Worm (Caenorhabditis elegans): Measurements from ENCODE around the gene C26B9.5.
A peak's percentile ranks its signal among the peaks of the same experiment; 100 is the strongest.

C26B9.5 gene

ce11 chrX:5319214-5319838 is 10.0 kb upstream of the C26B9.5 start:
- TF ChIP-seq lin-39 (tag; optimal IDR thresholded peaks at IDR 0.05) = no peak
- TF ChIP-seq R02D3.7 (tag; optimal IDR thresholded peaks at IDR 0.05) = no peak
- no peak for TF ChIP-seq ceh-82 (tag; optimal IDR thresholded peaks at IDR 0.05)
- no peak for TF ChIP-seq mab-5 (tag; optimal IDR thresholded peaks at IDR 0.05)
- TF ChIP-seq unc-55 (GFP tag; optimal IDR thresholded peaks at IDR 0.05) = no peak
- no peak for TF ChIP-seq ztf-1 (GFP tag; conservative IDR thresholded peaks at IDR 0.05)
- no peak for TF ChIP-seq nhr-6 (tag; optimal IDR thresholded peaks at IDR 0.05)
- TF ChIP-seq sma-3 (GFP tag; optimal IDR thresholded peaks at IDR 0.05) = no peak
- no peak for TF ChIP-seq ceh-16 (tag; optimal IDR thresholded peaks at IDR 0.05)
- no peak for TF ChIP-seq elt-3 (tag; optimal IDR thresholded peaks at IDR 0.05)
- no peak for TF ChIP-seq aly-2 (tag; optimal IDR thresholded peaks at IDR 0.05)
- TF ChIP-seq sem-4 (tag; optimal IDR thresholded peaks at IDR 0.05) = peak; percentile 25
- TF ChIP-seq lsy-2 (tag; optimal IDR thresholded peaks at IDR 0.05) = peak in 1 of 2 experiments; percentile 27
- TF ChIP-seq dmd-4 (tag; optimal IDR thresholded peaks at IDR 0.05) = no peak
- TF ChIP-seq nhr-21 (tag; optimal IDR thresholded peaks at IDR 0.05) = peak; percentile 35
- TF ChIP-seq ZK546.5 (tag; optimal IDR thresholded peaks at IDR 0.05) = no peak
- TF ChIP-seq crh-2 (tag; optimal IDR thresholded peaks at IDR 0.05) = peak; percentile 45
- no peak for TF ChIP-seq mbf-1 (tag; optimal IDR thresholded peaks at IDR 0.05)
- no peak for TF ChIP-seq nhr-237 (tag; optimal IDR thresholded peaks at IDR 0.05)
- TF ChIP-seq unc-62 (GFP tag; optimal IDR thresholded peaks at IDR 0.05) = no peak
- TF ChIP-seq Y55F3AM.14 (GFP tag; optimal IDR thresholded peaks at IDR 0.05) = peak; percentile 10
- peak; percentile 31 for TF ChIP-seq F13H6.1 (tag; optimal IDR thresholded peaks at IDR 0.05)
- TF ChIP-seq sma-9 (GFP tag; optimal IDR thresholded peaks at IDR 0.05) = peak; percentile 70
- TF ChIP-seq sma-9 (tag; optimal IDR thresholded peaks at IDR 0.05) = no peak
- TF ChIP-seq blmp-1 (tag; optimal IDR thresholded peaks at IDR 0.05; ENCODE audit: insufficient read depth) = no peak
- TF ChIP-seq skn-1 (tag; optimal IDR thresholded peaks at IDR 0.05) = no peak
- TF ChIP-seq ztf-4 (tag; optimal IDR thresholded peaks at IDR 0.05) = no peak
- peak; percentile 47 for TF ChIP-seq egl-27 (tag; optimal IDR thresholded peaks at IDR 0.05)
- no peak for TF ChIP-seq nhr-77 (tag; optimal IDR thresholded peaks at IDR 0.05)
- TF ChIP-seq unc-39 (tag; optimal IDR thresholded peaks at IDR 0.05) = no peak
- no peak for TF ChIP-seq peb-1 (tag; optimal IDR thresholded peaks at IDR 0.05)
- TF ChIP-seq nhr-10 (tag; optimal IDR thresholded peaks at IDR 0.05) = no peak
- TF ChIP-seq gmeb-1 (tag; optimal IDR thresholded peaks at IDR 0.05) = peak; percentile 58
- no peak for TF ChIP-seq alr-1 (tag; optimal IDR thresholded peaks at IDR 0.05)
- TF ChIP-seq snpc-4 (tag; optimal IDR thresholded peaks at IDR 0.05) = no peak
- no peak for TF ChIP-seq elt-1 (tag; optimal IDR thresholded peaks at IDR 0.05)
- TF ChIP-seq nhr-11 (tag; optimal IDR thresholded peaks at IDR 0.05) = no peak
- no peak for TF ChIP-seq ama-1 (optimal IDR thresholded peaks at IDR 0.05)
- TF ChIP-seq zag-1 (tag; optimal IDR thresholded peaks at IDR 0.05) = no peak
- TF ChIP-seq mdl-1 (tag; optimal IDR thresholded peaks at IDR 0.05) = no peak
- TF ChIP-seq nhr-12 (tag; optimal IDR thresholded peaks at IDR 0.05) = no peak
- TF ChIP-seq nhr-25 (tag; optimal IDR thresholded peaks at IDR 0.05) = no peak
- no peak for TF ChIP-seq C34F6.9 (tag; optimal IDR thresholded peaks at IDR 0.05)
- TF ChIP-seq nhr-129 (tag; optimal IDR thresholded peaks at IDR 0.05) = peak; percentile 83
- peak; percentile 15 for TF ChIP-seq lin-13 (GFP tag; optimal IDR thresholded peaks at IDR 0.05)
- TF ChIP-seq lin-11 (tag; optimal IDR thresholded peaks at IDR 0.05) = no peak
- TF ChIP-seq fos-1 (tag; optimal IDR thresholded peaks at IDR 0.05) = peak; percentile 51
- no peak for TF ChIP-seq ztf-11 (tag; optimal IDR thresholded peaks at IDR 0.05)
- TF ChIP-seq nhr-23 (tag; optimal IDR thresholded peaks at IDR 0.05) = no peak
